Worm (Caenorhabditis elegans) whole organism, L1 larva: ENCODE results near the gene F07A11.4.
A peak's percentile ranks its signal among the peaks of the same experiment; 100 is the strongest.

Experiments used
- C04F5.9 ChIP-seq: sonication (generic microtip); optimal IDR thresholded peaks from 2 replicates; lab custom pipeline; 2016; ENCODE audit warnings: missing genetic modification characterization, missing compliant biosample characterization
- C16A3.4 ChIP-seq: fragments of 150-350 bp; optimal IDR thresholded peaks from 2 replicates; lab custom pipeline; 2014; ENCODE audit warnings: missing biosample characterization, missing genetic modification characterization
- C34B4.2 ChIP-seq: sonication (generic microtip); optimal IDR thresholded peaks from 2 replicates; lab custom pipeline; 2017; ENCODE audit warnings: mild to moderate bottlenecking, missing genetic modification characterization, missing compliant biosample characterization
- Y116A8C.19 ChIP-seq: sonication (generic microtip); optimal IDR thresholded peaks from 2 replicates; lab custom pipeline; 2016; ENCODE audit warnings: missing compliant biosample characterization, missing genetic modification characterization, borderline replicate concordance
- alr-1 ChIP-seq: fragments of 200-800 bp; sonication (Bioruptor generic); optimal IDR thresholded peaks from 2 replicates; lab custom pipeline; 2018; ENCODE audit warnings: borderline replicate concordance, mild to moderate bottlenecking, missing genetic modification characterization, missing compliant biosample characterization
- aly-2 ChIP-seq: fragments of 150-350 bp; optimal IDR thresholded peaks from 2 replicates; lab custom pipeline; 2014; ENCODE audit warnings: missing biosample characterization, missing genetic modification characterization
- blmp-1 ChIP-seq: fragments of 150-350 bp; optimal IDR thresholded peaks from 2 replicates; lab custom pipeline; 2014; ENCODE audit warnings: missing biosample characterization, missing genetic modification characterization
- ceh-8 ChIP-seq: fragments of 200-800 bp; sonication (Bioruptor generic); optimal IDR thresholded peaks from 2 replicates; lab custom pipeline; 2018; ENCODE audit warnings: mild to moderate bottlenecking, missing genetic modification characterization, moderate library complexity, missing compliant biosample characterization
- ceh-82 ChIP-seq, 3 experiments: fragments of 150-350 bp in 1 of 3; sonication (generic microtip) in 2 of 3; optimal IDR thresholded peaks; 2 replicates each; lab custom pipeline; 2014 to 2017; ENCODE audit warnings: missing biosample characterization in 3 of 3, missing genetic modification characterization in 3 of 3
- ceh-88 ChIP-seq: fragments of 200-800 bp; sonication (Bioruptor generic); IDR thresholded peaks from 2 replicates; pipeline ENCODE4 v1.3.6; 2022; ENCODE audit warnings: missing genetic modification characterization, missing compliant biosample characterization
- ceh-90 ChIP-seq: sonication (generic microtip); optimal IDR thresholded peaks from 2 replicates; lab custom pipeline; 2016; ENCODE audit warnings: missing genetic modification characterization, missing compliant biosample characterization
- ces-1 ChIP-seq: fragments of 150-350 bp; optimal IDR thresholded peaks from 2 replicates; lab custom pipeline; 2014; ENCODE audit warnings: missing biosample characterization, missing genetic modification reagents, missing genetic modification characterization
- dpl-1 ChIP-seq, 3 experiments: fragments of 150-350 bp in 2 of 3; sonication (generic microtip) in 1 of 3; optimal IDR thresholded peaks; 2 replicates each; lab custom pipeline; 2014 to 2017; ENCODE audit warnings: missing biosample characterization in 3 of 3, missing genetic modification characterization in 3 of 3, missing genetic modification reagents in 3 of 3
- dsc-1 ChIP-seq: sonication (generic microtip); optimal IDR thresholded peaks from 2 replicates; lab custom pipeline; 2016; ENCODE audit warnings: mild to moderate bottlenecking, missing genetic modification characterization, missing compliant biosample characterization
- efl-1 ChIP-seq, 4 experiments: fragments of 150-350 bp; optimal IDR thresholded peaks in 3 of 4; peaks in 1 of 4; 1 replicate in 1 of 4; 2 replicates in 3 of 4; lab custom pipeline; 2014; ENCODE audit warnings: missing biosample characterization in 2 of 4, missing genetic modification characterization in 2 of 4, missing genetic modification reagents in 2 of 4
- egl-27 ChIP-seq, 2 experiments: fragments of 150-350 bp in 1 of 2; sonication (generic microtip); optimal IDR thresholded peaks; 3 replicates each; lab custom pipeline; 2017 to 2018; ENCODE audit warnings: missing biosample characterization in 2 of 2, missing genetic modification characterization in 2 of 2, missing genetic modification reagents in 2 of 2
- elt-3 ChIP-seq, 6 experiments: fragments of 150-350 bp in 1 of 6; sonication (generic microtip); optimal IDR thresholded peaks; 2 replicates each; lab custom pipeline; 2017 to 2018; ENCODE audit warnings: missing biosample characterization in 6 of 6, missing genetic modification characterization in 6 of 6, inconsistent platforms in 1 of 6
- fkh-10 ChIP-seq: sonication (generic microtip); optimal IDR thresholded peaks from 2 replicates; lab custom pipeline; 2017; ENCODE audit warnings: missing biosample characterization, missing genetic modification reagents, missing genetic modification characterization
- fkh-4 ChIP-seq: sonication (generic microtip); optimal IDR thresholded peaks from 2 replicates; lab custom pipeline; 2016; ENCODE audit warnings: missing compliant biosample characterization, missing genetic modification characterization, borderline replicate concordance
- fkh-8 ChIP-seq: sonication (generic microtip); optimal IDR thresholded peaks from 2 replicates; lab custom pipeline; 2016; ENCODE audit warnings: mild to moderate bottlenecking, missing genetic modification characterization, missing compliant biosample characterization
- grh-1 ChIP-seq: fragments of 200-800 bp; sonication (Bioruptor generic); IDR thresholded peaks from 2 replicates; pipeline ENCODE4 v1.3.6; 2022; ENCODE audit warnings: missing genetic modification reagents, missing genetic modification characterization, missing compliant biosample characterization
- hlh-4 ChIP-seq: sonication (generic microtip); optimal IDR thresholded peaks from 2 replicates; lab custom pipeline; 2016; ENCODE audit warnings: mild to moderate bottlenecking, missing genetic modification characterization, missing compliant biosample characterization
- hpl-2 ChIP-seq: fragments of 150-350 bp; optimal IDR thresholded peaks from 2 replicates; lab custom pipeline; 2014; ENCODE audit warnings: missing biosample characterization, missing genetic modification reagents, missing genetic modification characterization
- irx-1 ChIP-seq: sonication (generic microtip); optimal IDR thresholded peaks from 2 replicates; lab custom pipeline; 2016; ENCODE audit warnings: missing genetic modification characterization, missing compliant biosample characterization
- jun-1 ChIP-seq: fragments of 150-350 bp; optimal IDR thresholded peaks from 2 replicates; lab custom pipeline; 2014; ENCODE audit warnings: missing biosample characterization, missing genetic modification reagents, missing genetic modification characterization
- lin-15B ChIP-seq: fragments of 150-350 bp; sonication (generic microtip); optimal IDR thresholded peaks from 3 replicates; lab custom pipeline; 2014; ENCODE audit warnings: missing biosample characterization, missing genetic modification characterization
- lir-3 ChIP-seq: sonication (generic microtip); optimal IDR thresholded peaks from 2 replicates; lab custom pipeline; 2016; ENCODE audit warnings: mild to moderate bottlenecking, missing genetic modification characterization, moderate library complexity, missing compliant biosample characterization; ENCODE audit not compliant: poor library complexity
- mab-9 ChIP-seq: fragments of 200-800 bp; sonication (Bioruptor generic); IDR thresholded peaks from 2 replicates; pipeline ENCODE4 v1.3.6; 2022; ENCODE audit warnings: missing genetic modification reagents, missing genetic modification characterization, missing compliant biosample characterization
- mep-1 ChIP-seq: fragments of 150-350 bp; optimal IDR thresholded peaks from 2 replicates; lab custom pipeline; 2014; ENCODE audit warnings: missing biosample characterization, missing genetic modification characterization
- nhr-11 ChIP-seq: fragments of 150-350 bp; optimal IDR thresholded peaks from 2 replicates; lab custom pipeline; 2014; ENCODE audit warnings: missing biosample characterization, missing genetic modification characterization
- nhr-12 ChIP-seq: sonication (generic microtip); optimal IDR thresholded peaks from 2 replicates; lab custom pipeline; 2017; ENCODE audit warnings: missing biosample characterization, missing genetic modification characterization
- nhr-19 ChIP-seq: fragments of 200-800 bp; sonication (Bioruptor generic); conservative IDR thresholded peaks from 2 replicates; pipeline ENCODE4 v1.3.6; 2022; ENCODE audit warnings: missing genetic modification characterization, missing compliant biosample characterization
- nhr-20 ChIP-seq: sonication (generic microtip); optimal IDR thresholded peaks from 2 replicates; lab custom pipeline; 2016; ENCODE audit warnings: mild to moderate bottlenecking, missing genetic modification characterization, missing compliant biosample characterization
- nhr-71 ChIP-seq: sonication (generic microtip); optimal IDR thresholded peaks from 2 replicates; lab custom pipeline; 2016; ENCODE audit warnings: mild to moderate bottlenecking, missing genetic modification characterization, moderate library complexity, missing compliant biosample characterization
- pax-3 ChIP-seq: fragments of 200-800 bp; sonication (Bioruptor generic); optimal IDR thresholded peaks from 2 replicates; lab custom pipeline; 2018; ENCODE audit warnings: mild to moderate bottlenecking, missing genetic modification characterization, moderate library complexity, missing compliant biosample characterization
- skn-1 ChIP-seq: fragments of 150-350 bp; optimal IDR thresholded peaks from 2 replicates; lab custom pipeline; 2014; ENCODE audit warnings: missing biosample characterization, missing genetic modification characterization
- sox-4 ChIP-seq: sonication (generic microtip); optimal IDR thresholded peaks from 2 replicates; lab custom pipeline; 2016; ENCODE audit warnings: missing genetic modification characterization, missing compliant biosample characterization
- sptf-1 ChIP-seq: fragments of 150-350 bp; optimal IDR thresholded peaks from 2 replicates; lab custom pipeline; 2014; ENCODE audit warnings: missing biosample characterization, missing genetic modification characterization
- sup-37 ChIP-seq: fragments of 200-800 bp; sonication (Bioruptor generic); optimal IDR thresholded peaks from 2 replicates; lab custom pipeline; 2018; ENCODE audit warnings: mild to moderate bottlenecking, missing genetic modification characterization, missing compliant biosample characterization
- tbx-2 ChIP-seq: sonication (generic microtip); optimal IDR thresholded peaks from 2 replicates; lab custom pipeline; 2016; ENCODE audit warnings: missing genetic modification characterization, missing compliant biosample characterization
- tlp-1 ChIP-seq: fragments of 150-350 bp; optimal IDR thresholded peaks from 2 replicates; lab custom pipeline; 2014; ENCODE audit warnings: missing biosample characterization, missing genetic modification characterization
- unc-130 ChIP-seq: fragments of 150-350 bp; optimal IDR thresholded peaks from 2 replicates; lab custom pipeline; 2017; ENCODE audit warnings: missing biosample characterization, missing genetic modification characterization, inconsistent platforms
- unc-30 ChIP-seq: sonication (generic microtip); optimal IDR thresholded peaks from 2 replicates; lab custom pipeline; 2017; ENCODE audit warnings: missing biosample characterization, missing genetic modification characterization
- unc-86 ChIP-seq: sonication (generic microtip); optimal IDR thresholded peaks from 2 replicates; lab custom pipeline; 2016; ENCODE audit warnings: missing genetic modification characterization, missing compliant biosample characterization
- unc-98 ChIP-seq: fragments of 200-800 bp; sonication (Bioruptor generic); IDR thresholded peaks from 2 replicates; pipeline ENCODE4 v1.3.6; 2022; ENCODE audit warnings: missing genetic modification characterization, missing compliant biosample characterization
- vab-15 ChIP-seq: sonication (generic microtip); optimal IDR thresholded peaks from 2 replicates; lab custom pipeline; 2017; ENCODE audit warnings: missing genotype, mild to moderate bottlenecking, missing genetic modification characterization, missing compliant biosample characterization
- xbp-1 ChIP-seq: sonication (generic microtip); optimal IDR thresholded peaks from 2 replicates; lab custom pipeline; 2016; ENCODE audit warnings: missing genetic modification characterization, missing compliant biosample characterization
- zip-4 ChIP-seq: fragments of 200-800 bp; sonication (Bioruptor generic); optimal IDR thresholded peaks from 2 replicates; lab custom pipeline; 2018; ENCODE audit warnings: mild to moderate bottlenecking, missing genetic modification characterization, moderate library complexity, missing compliant biosample characterization

F07A11.4 gene

DNA sequence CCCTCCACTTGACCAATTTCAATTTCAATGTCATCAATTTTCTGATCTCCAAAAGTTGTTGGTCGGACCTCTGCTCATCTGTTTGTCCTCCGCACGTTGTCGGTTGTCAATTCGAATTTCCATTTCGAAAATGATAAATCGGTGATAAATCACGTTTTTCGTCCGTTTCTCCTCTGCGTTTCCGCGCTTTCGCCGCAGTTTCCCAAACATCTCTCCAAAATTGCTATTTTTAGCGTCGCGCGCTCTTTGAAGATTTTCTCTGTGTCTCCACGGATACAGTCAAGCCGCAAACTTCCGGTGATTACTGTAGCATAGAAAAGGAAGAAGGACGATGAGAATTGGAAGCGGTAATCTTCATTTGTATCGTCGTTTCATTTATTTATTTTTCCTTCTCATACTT is 41.2 kb downstream of the F07A11.4 start (continued):
- TF ChIP-seq blmp-1 (tag; lab: Kevin White, UChicago) (peak; percentile 84), dpl-1 (GFP tag; optimal IDR thresholded peaks at IDR 0.05; lab: Kevin White, UChicago) (peak in 1 of 3 experiments; percentile 2), unc-130 (tag; lab: Kevin White, UChicago) (peak; percentile 57), unc-98 (GFP tag; lab: Robert Waterston, UW) (no peak), sup-37 (GFP tag; lab: Kevin White, UChicago) (no peak), tlp-1 (no peak)

DNA sequence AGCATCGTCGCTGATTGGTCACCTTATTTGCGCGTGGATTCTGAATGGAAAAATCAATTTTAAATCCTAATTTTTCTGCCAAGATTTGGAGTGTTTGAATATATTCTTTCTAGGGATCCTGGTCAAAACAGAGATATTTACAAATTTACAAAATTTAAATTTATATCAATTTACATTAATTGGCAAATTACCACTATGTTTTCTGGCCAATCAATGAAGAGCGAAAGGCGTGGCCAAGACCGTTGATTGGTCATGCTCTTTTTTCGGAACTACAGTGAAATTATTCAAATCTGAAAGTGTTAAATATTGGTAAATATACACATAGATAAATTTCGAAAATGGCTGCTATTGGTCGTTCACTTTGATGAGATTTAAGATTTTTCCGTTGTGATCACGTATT is 41.9 kb downstream of the F07A11.4 start:
- TF ChIP-seq C04F5.9 (tag; lab: Kevin White, UChicago) (no peak), vab-15 (tag; lab: Kevin White, UChicago) (no peak), ceh-8 (GFP tag; lab: Kevin White, UChicago) (no peak), ceh-88 (GFP tag; lab: Robert Waterston, UW) (no peak), C34B4.2 (tag; lab: Kevin White, UChicago) (no peak), nhr-12 (no peak), Y116A8C.19 (tag; lab: Kevin White, UChicago) (no peak), sptf-1 (no peak), lin-15B (tag; lab: Kevin White, UChicago) (no peak), dsc-1 (no peak), ces-1 (GFP tag; lab: Kevin White, UChicago) (no peak), alr-1 (tag; lab: Kevin White, UChicago) (no peak), grh-1 (GFP tag; lab: Robert Waterston, UW) (no peak), mab-9 (GFP tag; lab: Robert Waterston, UW) (no peak), nhr-11 (tag; lab: Kevin White, UChicago) (no peak), tbx-2 (tag; lab: Kevin White, UChicago) (no peak), egl-27 (tag; optimal IDR thresholded peaks at IDR 0.05; lab: Kevin White, UChicago) (no peak), hpl-2 (no peak), sox-4 (tag; lab: Kevin White, UChicago) (no peak), unc-30 (tag; lab: Kevin White, UChicago) (no peak)
- TF ChIP-seq, all 84 proteins: peak for 0

DNA sequence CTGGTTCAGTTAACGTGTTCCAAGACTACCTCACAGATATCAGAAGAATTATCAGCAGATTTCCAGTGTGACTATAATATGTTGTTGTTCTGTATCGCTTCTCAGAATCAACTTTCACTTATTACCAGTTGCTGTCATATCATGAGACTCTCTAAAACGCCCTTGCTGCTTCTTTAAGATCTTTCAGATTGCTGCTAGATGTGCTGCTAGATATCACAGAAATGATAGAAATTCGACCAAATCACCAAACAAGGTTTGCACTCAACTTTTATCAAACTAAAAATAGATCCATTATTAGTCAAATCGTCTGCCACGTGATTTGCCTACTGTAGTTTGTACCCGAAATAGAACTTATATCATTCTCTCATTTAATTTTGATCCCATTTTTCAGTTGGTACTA is 43.7 kb downstream of the F07A11.4 start:
- TF ChIP-seq fkh-8 (tag; lab: Kevin White, UChicago) (no peak), elt-3 (tag; optimal IDR thresholded peaks at IDR 0.05; lab: Kevin White, UChicago) (peak in 1 of 6 experiments; percentile 45), efl-1 (optimal IDR thresholded peaks at IDR 0.05; lab: Kevin White, UChicago) (no peak), efl-1 (GFP tag; optimal IDR thresholded peaks at IDR 0.05 in 1 of 2; lab: Kevin White, UChicago) (no peak), lir-3 (tag; lab: Kevin White, UChicago) (no peak), fkh-4 (no peak), nhr-20 (tag; lab: Kevin White, UChicago) (peak; percentile 3), hlh-4 (no peak), aly-2 (tag; lab: Kevin White, UChicago) (no peak), unc-86 (tag; lab: Kevin White, UChicago) (no peak), ceh-90 (tag; lab: Kevin White, UChicago) (no peak), skn-1 (tag; lab: Kevin White, UChicago) (no peak), egl-27 (tag; optimal IDR thresholded peaks at IDR 0.05; lab: Kevin White, UChicago) (no peak), C04F5.9 (tag; lab: Kevin White, UChicago) (no peak), nhr-11 (tag; lab: Kevin White, UChicago) (no peak), pax-3 (tag; lab: Kevin White, UChicago) (no peak), fkh-10 (GFP tag; lab: Kevin White, UChicago) (no peak), nhr-19 (GFP tag; lab: Robert Waterston, UW) (0 out of 2 replicates have a peak, but pooled peaks have one; percentile 3), nhr-71 (tag; lab: Kevin White, UChicago) (peak; percentile 17), dpl-1 (GFP tag; optimal IDR thresholded peaks at IDR 0.05; lab: Kevin White, UChicago) (no peak), jun-1 (no peak), irx-1 (tag; lab: Kevin White, UChicago) (no peak), ceh-88 (GFP tag; lab: Robert Waterston, UW) (no peak), grh-1 (GFP tag; lab: Robert Waterston, UW) (no peak), mep-1 (tag; lab: Kevin White, UChicago) (no peak), xbp-1 (tag; lab: Kevin White, UChicago) (no peak), zip-4 (GFP tag; lab: Kevin White, UChicago) (no peak), unc-98 (GFP tag; lab: Robert Waterston, UW) (no peak), nhr-12 (no peak), dsc-1 (no peak), ceh-82 (tag; optimal IDR thresholded peaks at IDR 0.05; lab: Kevin White, UChicago) (no peak), alr-1 (tag; lab: Kevin White, UChicago) (no peak), C16A3.4 (tag; lab: Kevin White, UChicago) (no peak)
